Fruit fly (Drosophila melanogaster): ENCODE data around the gene CG4572.
A peak's percentile ranks its signal among the peaks of the same experiment; 100 is the strongest.

Gene CG4572

dm6 chr3R:19860996-19861719, 3.0 kb downstream of the CG4572 start, which contains the start of the genes Ire1 and Mrm2 (continued):
- TF ChIP-seq C15 (GFP tag; IDR thresholded peaks at IDR 0.05) (no peak), CG15601 (tag; optimal IDR thresholded peaks at IDR 0.05) (peak; percentile 82), CG3838 (GFP tag; optimal IDR thresholded peaks at IDR 0.05) (no peak), pita (GFP tag; optimal IDR thresholded peaks at IDR 0.05) (no peak), CG2120 (GFP tag; optimal IDR thresholded peaks at IDR 0.05) (peak; percentile 91), CG13287 (GFP tag; IDR thresholded peaks at IDR 0.05; ENCODE audit: partially characterized antibody) (peak; percentile 83), E2f2 (GFP tag; IDR thresholded peaks at IDR 0.05) (peak; percentile 52), CG14667 (GFP tag; IDR thresholded peaks at IDR 0.05) (peak; percentile 68), CG12659 (GFP tag; optimal IDR thresholded peaks at IDR 0.05) (peak; percentile 93), CG13123 (GFP tag; optimal IDR thresholded peaks at IDR 0.05) (peak; percentile 54), danr (GFP tag; IDR thresholded peaks at IDR 0.05) (peak; percentile 46; the same call in 1 of the 2 replicates), D (optimal IDR thresholded peaks at IDR 0.05) (no peak), D (GFP tag; optimal IDR thresholded peaks at IDR 0.05) (peak; percentile 53), wek (GFP tag; optimal IDR thresholded peaks at IDR 0.05) (peak; percentile 60), CG3163 (GFP tag; optimal IDR thresholded peaks at IDR 0.05) (peak; percentile 75), fd3F (GFP tag; optimal IDR thresholded peaks at IDR 0.05) (peak; percentile 72), Ets65A (GFP tag) (peak; percentile 99), Mes4 (GFP tag; optimal IDR thresholded peaks at IDR 0.05) (peak; percentile 65), Xbp1 (GFP tag; optimal IDR thresholded peaks at IDR 0.05) (peak; percentile 90), sr (GFP tag; IDR thresholded peaks at IDR 0.05) (0 out of 3 replicates have a peak, but pooled peaks have one; percentile 3), CG14710 (tag; optimal IDR thresholded peaks at IDR 0.05) (peak; percentile 94), CG31224 (GFP tag; IDR thresholded peaks at IDR 0.05) (peak; percentile 58; the same call in 1 of the 2 replicates)

dm6 chr3R:19859370-19860033, 4.7 kb downstream of the CG4572 start:
- TF ChIP-seq Stat92E (GFP tag; optimal IDR thresholded peaks at IDR 0.05): no peak
- peak; percentile 63 for TF ChIP-seq row (GFP tag; IDR thresholded peaks at IDR 0.05)
- peak; percentile 18 for TF ChIP-seq caup (GFP tag; optimal IDR thresholded peaks at IDR 0.05; ENCODE audit: severe bottlenecking)
- TF ChIP-seq Elba2 (GFP tag; optimal IDR thresholded peaks at IDR 0.05): no peak
- no peak for TF ChIP-seq Doc3 (GFP tag; IDR thresholded peaks at IDR 0.05; ENCODE audit: partially characterized antibody)
- TF ChIP-seq sens (GFP tag): peak; percentile 46
- TF ChIP-seq CG6791 (GFP tag; IDR thresholded peaks at IDR 0.05; ENCODE audit: partially characterized antibody): no peak
- no peak for TF ChIP-seq hbn (GFP tag; IDR thresholded peaks at IDR 0.05; ENCODE audit: partially characterized antibody)
- TF ChIP-seq bsh (GFP tag; optimal IDR thresholded peaks at IDR 0.05): no peak
- no peak for TF ChIP-seq Dbx (GFP tag; IDR thresholded peaks at IDR 0.05)
- no peak for TF ChIP-seq klu (GFP tag; IDR thresholded peaks at IDR 0.05)
- TF ChIP-seq Neu2 (GFP tag; optimal IDR thresholded peaks at IDR 0.05; ENCODE audit: borderline replicate concordance): no peak
- TF ChIP-seq exex (tag; optimal IDR thresholded peaks at IDR 0.05): peak; percentile 89
- no peak for TF ChIP-seq tup (GFP tag; optimal IDR thresholded peaks at IDR 0.05)
- no peak for TF ChIP-seq Awh (GFP tag; IDR thresholded peaks at IDR 0.05)
- TF ChIP-seq CG9727 (GFP tag; optimal IDR thresholded peaks at IDR 0.05): peak; percentile 25
- no peak for TF ChIP-seq CG1529 (GFP tag; optimal IDR thresholded peaks at IDR 0.05)
- TF ChIP-seq CG8089 (GFP tag; optimal IDR thresholded peaks at IDR 0.05): no peak
- TF ChIP-seq nerfin-1 (tag; optimal IDR thresholded peaks at IDR 0.05): no peak
- no peak for TF ChIP-seq mld (GFP tag; IDR thresholded peaks at IDR 0.05; ENCODE audit: partially characterized antibody)
- no peak for TF ChIP-seq trh (GFP tag; optimal IDR thresholded peaks at IDR 0.05)
- TF ChIP-seq CG42726 (GFP tag; IDR thresholded peaks at IDR 0.05; ENCODE audit: partially characterized antibody): no peak
- no peak for TF ChIP-seq ems (GFP tag; optimal IDR thresholded peaks at IDR 0.05)
- no peak for TF ChIP-seq CG12744 (GFP tag; optimal IDR thresholded peaks at IDR 0.05)
- TF ChIP-seq CG9932 (GFP tag; IDR thresholded peaks at IDR 0.05): 0 out of 2 replicates have a peak, but pooled peaks have one; percentile 31
- no peak for TF ChIP-seq dati (GFP tag; IDR thresholded peaks at IDR 0.05)
